Worm (Caenorhabditis elegans) whole organism, mixed stage, embryonic: ENCODE measurements around the gene rheb-1.

Experiments used
- M03D4.4 ChIP-seq: sonication (generic microtip); optimal IDR thresholded peaks from 2 replicates; lab custom pipeline; 2017; ENCODE audit warnings: mild to moderate bottlenecking, missing genetic modification characterization, missing compliant biosample characterization
- bed-3 ChIP-seq: fragments of 200-800 bp; sonication (Bioruptor generic); optimal IDR thresholded peaks from 3 replicates; lab custom pipeline; 2018; ENCODE audit warnings: mild to moderate bottlenecking, missing genetic modification characterization, moderate library complexity, missing compliant biosample characterization
- blmp-1 ChIP-seq: fragments of 150-350 bp; optimal IDR thresholded peaks from 2 replicates; lab custom pipeline; 2014; ENCODE audit warnings: missing biosample characterization, missing genetic modification characterization
- ceh-39 ChIP-seq: fragments of 150-350 bp; optimal IDR thresholded peaks from 2 replicates; lab custom pipeline; 2014; ENCODE audit warnings: missing biosample characterization, missing genetic modification characterization
- ceh-43 ChIP-seq: fragments of 200-800 bp; sonication (Bioruptor generic); optimal IDR thresholded peaks from 2 replicates; lab custom pipeline; 2018; ENCODE audit warnings: mild to moderate bottlenecking, missing genetic modification characterization, moderate library complexity, missing compliant biosample characterization
- ceh-83 ChIP-seq: fragments of 200-800 bp; sonication (Bioruptor generic); optimal IDR thresholded peaks from 2 replicates; lab custom pipeline; 2018; ENCODE audit warnings: mild to moderate bottlenecking, missing genetic modification characterization, missing compliant biosample characterization
- ces-1 ChIP-seq: fragments of 150-350 bp; optimal IDR thresholded peaks from 2 replicates; lab custom pipeline; 2014; ENCODE audit warnings: missing biosample characterization, missing genetic modification reagents, missing genetic modification characterization
- cnd-1 ChIP-seq: fragments of 200-800 bp; sonication (Bioruptor generic); optimal IDR thresholded peaks from 2 replicates; lab custom pipeline; 2018; ENCODE audit warnings: mild to moderate bottlenecking, missing genetic modification characterization, missing compliant biosample characterization
- drap-1 ChIP-seq: fragments of 200-800 bp; sonication (Bioruptor generic); optimal IDR thresholded peaks from 3 replicates; lab custom pipeline; 2018; ENCODE audit warnings: mild to moderate bottlenecking, missing genetic modification characterization, missing compliant biosample characterization
- elt-1 ChIP-seq: sonication (generic microtip); optimal IDR thresholded peaks from 2 replicates; lab custom pipeline; 2017; ENCODE audit warnings: missing genetic modification characterization, mild to moderate bottlenecking, missing compliant biosample characterization, antibody characterized with exemption, moderate library complexity, borderline replicate concordance; ENCODE audit not compliant: insufficient read depth
- flh-1 ChIP-seq: fragments of 200-800 bp; sonication (Bioruptor generic); optimal IDR thresholded peaks from 2 replicates; lab custom pipeline; 2018; ENCODE audit warnings: mild to moderate bottlenecking, missing genetic modification characterization, moderate library complexity, missing compliant biosample characterization
- ham-2 ChIP-seq: fragments of 200-800 bp; sonication (Bioruptor generic); optimal IDR thresholded peaks from 2 replicates; lab custom pipeline; 2018; ENCODE audit warnings: mild to moderate bottlenecking, missing genetic modification characterization, missing compliant biosample characterization
- hlh-1 ChIP-seq: fragments of 150-350 bp; optimal IDR thresholded peaks from 2 replicates; lab custom pipeline; 2014; ENCODE audit warnings: missing biosample characterization, missing genetic modification reagents, missing genetic modification characterization
- lin-13 ChIP-seq: fragments of 150-350 bp; optimal IDR thresholded peaks from 2 replicates; lab custom pipeline; 2014; ENCODE audit warnings: missing biosample characterization, missing genetic modification characterization
- lin-32 ChIP-seq: fragments of 200-800 bp; sonication (Bioruptor generic); optimal IDR thresholded peaks from 2 replicates; lab custom pipeline; 2018; ENCODE audit warnings: mild to moderate bottlenecking, missing genetic modification characterization, missing compliant biosample characterization
- lsy-2 ChIP-seq: fragments of 150-350 bp; optimal IDR thresholded peaks from 2 replicates; lab custom pipeline; 2014; ENCODE audit warnings: missing biosample characterization, missing genetic modification characterization
- mep-1 ChIP-seq: fragments of 150-350 bp; optimal IDR thresholded peaks from 2 replicates; lab custom pipeline; 2017; ENCODE audit warnings: missing biosample characterization, missing genetic modification reagents, missing genetic modification characterization, inconsistent platforms
- mls-2 ChIP-seq: sonication (generic microtip); optimal IDR thresholded peaks from 2 replicates; lab custom pipeline; 2016; ENCODE audit warnings: mild to moderate bottlenecking, missing genetic modification characterization, moderate library complexity, missing compliant biosample characterization
- nhr-12 ChIP-seq: fragments of 150-350 bp; optimal IDR thresholded peaks from 2 replicates; lab custom pipeline; 2014; ENCODE audit warnings: missing biosample characterization, missing genetic modification characterization
- nhr-2 ChIP-seq: fragments of 150-350 bp; optimal IDR thresholded peaks from 2 replicates; lab custom pipeline; 2014; ENCODE audit warnings: missing biosample characterization, missing genetic modification characterization
- nhr-237 ChIP-seq: fragments of 150-350 bp; optimal IDR thresholded peaks from 2 replicates; lab custom pipeline; 2014; ENCODE audit warnings: missing biosample characterization, missing genetic modification characterization
- nhr-28 ChIP-seq: fragments of 150-350 bp; optimal IDR thresholded peaks from 2 replicates; lab custom pipeline; 2014; ENCODE audit warnings: missing biosample characterization, missing genetic modification characterization
- nhr-76 ChIP-seq: sonication (generic microtip); optimal IDR thresholded peaks from 2 replicates; lab custom pipeline; 2017; ENCODE audit warnings: missing biosample characterization, missing genetic modification characterization
- pha-4 ChIP-seq: fragments of 150-350 bp; optimal IDR thresholded peaks from 2 replicates; lab custom pipeline; 2018; ENCODE audit warnings: missing biosample characterization, missing genetic modification reagents, missing genetic modification characterization
- sem-2 ChIP-seq: fragments of 200-800 bp; sonication (Bioruptor generic); optimal IDR thresholded peaks from 2 replicates; lab custom pipeline; 2018; ENCODE audit warnings: mild to moderate bottlenecking, missing genetic modification characterization, missing compliant biosample characterization
- snpc-4 ChIP-seq: fragments of 150-350 bp; optimal IDR thresholded peaks from 2 replicates; lab custom pipeline; 2014; ENCODE audit warnings: missing biosample characterization, missing genetic modification characterization
- sptf-1 ChIP-seq: sonication (generic microtip); optimal IDR thresholded peaks from 2 replicates; lab custom pipeline; 2017; ENCODE audit warnings: mild to moderate bottlenecking, missing genetic modification characterization, moderate library complexity, missing compliant biosample characterization
- tbx-8 ChIP-seq: fragments of 200-800 bp; sonication (Bioruptor generic); optimal IDR thresholded peaks from 2 replicates; lab custom pipeline; 2018; ENCODE audit warnings: mild to moderate bottlenecking, missing genetic modification characterization, moderate library complexity, missing compliant biosample characterization
- unc-120 ChIP-seq: sonication (generic microtip); optimal IDR thresholded peaks from 2 replicates; lab custom pipeline; 2017; ENCODE audit warnings: missing genetic modification characterization, missing compliant biosample characterization; ENCODE audit not compliant: poor library complexity, severe bottlenecking
- unc-62 ChIP-seq: fragments of 150-350 bp; optimal IDR thresholded peaks from 2 replicates; lab custom pipeline; 2014; ENCODE audit warnings: missing biosample characterization, missing genetic modification reagents, missing genetic modification characterization
- zip-8 ChIP-seq: fragments of 150-350 bp; optimal IDR thresholded peaks from 2 replicates; lab custom pipeline; 2014; ENCODE audit warnings: missing biosample characterization, missing genetic modification characterization
- ztf-11 ChIP-seq: fragments of 150-350 bp; optimal IDR thresholded peaks from 2 replicates; lab custom pipeline; 2014; ENCODE audit warnings: missing biosample characterization, missing genetic modification characterization

Gene rheb-1

ce11 chrIII:9472464-9472863 lies 16.6 kb upstream of the rheb-1 start:
- TF ChIP-seq hlh-1 (no peak), mls-2 (no peak), nhr-237 (tag; lab: Kevin White, UChicago) (no peak), blmp-1 (tag; lab: Kevin White, UChicago) (no peak)

ce11 chrIII:9471996-9472395 lies 16.2 kb upstream of the rheb-1 start:
- TF ChIP-seq ceh-83 (no peak), lin-32 (no peak), nhr-28 (no peak)

ce11 chrIII:9467857-9468256 lies 12.0 kb upstream of the rheb-1 start, which contains the start of gene tag-342:
tag-342 (plus strand) TSS chrIII:9468157.
- no peak for TF ChIP-seq tbx-8
- TF ChIP-seq drap-1 (GFP tag; lab: Kevin White, UChicago) = no peak
- TF ChIP-seq M03D4.4 = no peak
- no peak for TF ChIP-seq snpc-4 (tag; lab: Kevin White, UChicago)
- TF ChIP-seq ceh-39 = no peak
- TF ChIP-seq mep-1 (tag; lab: Kevin White, UChicago) = no peak
- no peak for TF ChIP-seq blmp-1 (tag; lab: Kevin White, UChicago)
- no peak for TF ChIP-seq flh-1

ce11 chrIII:9467095-9467494 lies 11.3 kb upstream of the rheb-1 start, which contains the start of gene baf-1:
baf-1 (plus strand) TSS chrIII:9467464.
- TF ChIP-seq zip-8 (tag; lab: Kevin White, UChicago) (no peak), ces-1 (GFP tag; lab: Kevin White, UChicago) (no peak), unc-120 (tag; lab: Kevin White, UChicago) (no peak), ceh-39 (peak; percentile 79), unc-62 (GFP tag; lab: Kevin White, UChicago) (no peak), sem-2 (GFP tag; lab: Kevin White, UChicago) (no peak), mep-1 (tag; lab: Kevin White, UChicago) (peak; percentile 55), flh-1 (no peak), lin-13 (tag; lab: Kevin White, UChicago) (no peak), mls-2 (no peak), lsy-2 (tag; lab: Kevin White, UChicago) (peak; percentile 54), pha-4 (no peak), ceh-43 (GFP tag; lab: Kevin White, UChicago) (no peak), blmp-1 (tag; lab: Kevin White, UChicago) (no peak)

ce11 chrIII:9465865-9466264 lies 10.0 kb upstream of the rheb-1 start, which contains the start of gene B0464.6:
B0464.6 (minus strand) TSS chrIII:9465965.
- TF ChIP-seq nhr-28 (no peak), nhr-76 (tag; lab: Kevin White, UChicago) (no peak), ztf-11 (tag; lab: Kevin White, UChicago) (no peak), unc-62 (GFP tag; lab: Kevin White, UChicago) (no peak), sem-2 (GFP tag; lab: Kevin White, UChicago) (no peak), lsy-2 (tag; lab: Kevin White, UChicago) (no peak), ces-1 (GFP tag; lab: Kevin White, UChicago) (no peak), lin-32 (no peak), hlh-1 (no peak), lin-13 (tag; lab: Kevin White, UChicago) (no peak), ham-2 (GFP tag; lab: Kevin White, UChicago) (no peak), bed-3 (GFP tag; lab: Kevin White, UChicago) (no peak), nhr-2 (tag; lab: Kevin White, UChicago) (no peak), pha-4 (no peak), mep-1 (tag; lab: Kevin White, UChicago) (no peak)

- TF ChIP-seq mep-1 (tag; lab: Kevin White, UChicago) (peak; percentile 42), nhr-12 (no peak), nhr-2 (tag; lab: Kevin White, UChicago) (no peak), M03D4.4 (no peak), nhr-237 (tag; lab: Kevin White, UChicago) (no peak), ces-1 (GFP tag; lab: Kevin White, UChicago) (peak; percentile 46), lsy-2 (tag; lab: Kevin White, UChicago) (peak; percentile 16), sem-2 (GFP tag; lab: Kevin White, UChicago) (no peak), mls-2 (no peak), cnd-1 (tag; lab: Kevin White, UChicago) (no peak), flh-1 (no peak), elt-1 (no peak), ztf-11 (tag; lab: Kevin White, UChicago) (no peak), bed-3 (GFP tag; lab: Kevin White, UChicago) (no peak), lin-13 (tag; lab: Kevin White, UChicago) (no peak), unc-120 (tag; lab: Kevin White, UChicago) (no peak), sptf-1 (peak; percentile 35), nhr-76 (tag; lab: Kevin White, UChicago) (no peak), lin-32 (no peak), hlh-1 (no peak), zip-8 (tag; lab: Kevin White, UChicago) (no peak), pha-4 (no peak), ceh-83 (peak; percentile 42), unc-62 (GFP tag; lab: Kevin White, UChicago) (no peak), ham-2 (GFP tag; lab: Kevin White, UChicago) (no peak)
Measured at ce11 chrIII:9465424-9465823, 9.6 kb upstream of the rheb-1 start, which contains the start of gene B0464.9. B0464.9 (plus strand) TSS chrIII:9465767.
